Worm (Caenorhabditis elegans) whole organism, late embryonic: Measurements from ENCODE around the gene srsx-16.
A peak's percentile ranks its signal among the peaks of the same experiment; 100 is the strongest.

Source experiments
- C38D4.7 ChIP-seq: fragments of 200-800 bp; sonication (Bioruptor generic); optimal IDR thresholded peaks from 2 replicates; lab custom pipeline; 2018; ENCODE audit warnings: mild to moderate bottlenecking, missing genetic modification characterization, moderate library complexity, missing compliant biosample characterization
- K02D7.2 ChIP-seq: sonication (generic microtip); optimal IDR thresholded peaks from 2 replicates; lab custom pipeline; 2017; ENCODE audit warnings: mild to moderate bottlenecking, missing genetic modification characterization, missing compliant biosample characterization
- K09A11.1 ChIP-seq: sonication (generic microtip); optimal IDR thresholded peaks from 2 replicates; lab custom pipeline; 2017; ENCODE audit warnings: antibody characterized with exemption, mild to moderate bottlenecking, missing genetic modification characterization, missing compliant biosample characterization; ENCODE audit not compliant: insufficient read depth
- Y22D7AL.16 ChIP-seq: sonication (generic microtip); optimal IDR thresholded peaks from 2 replicates; lab custom pipeline; 2016; ENCODE audit warnings: missing genetic modification characterization, missing compliant biosample characterization
- ceh-18 ChIP-seq: sonication (generic microtip); optimal IDR thresholded peaks from 2 replicates; lab custom pipeline; 2016; ENCODE audit warnings: missing genetic modification characterization, missing compliant biosample characterization
- ceh-19 ChIP-seq: fragments of 200-800 bp; sonication (Bioruptor generic); optimal IDR thresholded peaks from 2 replicates; lab custom pipeline; 2018; ENCODE audit warnings: mild to moderate bottlenecking, missing genetic modification characterization, missing compliant biosample characterization
- ceh-24 ChIP-seq: sonication (generic microtip); optimal IDR thresholded peaks from 2 replicates; lab custom pipeline; 2016; ENCODE audit warnings: mild to moderate bottlenecking, missing genetic modification characterization, missing compliant biosample characterization
- ceh-30 ChIP-seq: fragments of 150-350 bp; optimal IDR thresholded peaks from 2 replicates; lab custom pipeline; 2014; ENCODE audit warnings: missing biosample characterization, missing genetic modification characterization
- ceh-31 ChIP-seq: sonication (generic microtip); optimal IDR thresholded peaks from 2 replicates; lab custom pipeline; 2016; ENCODE audit warnings: missing genetic modification characterization, missing compliant biosample characterization
- ceh-34 ChIP-seq: sonication (generic microtip); optimal IDR thresholded peaks from 2 replicates; lab custom pipeline; 2016; ENCODE audit warnings: mild to moderate bottlenecking, missing genetic modification characterization, missing compliant biosample characterization
- ceh-48 ChIP-seq: sonication (generic microtip); optimal IDR thresholded peaks from 2 replicates; lab custom pipeline; 2016; ENCODE audit warnings: missing genetic modification characterization, inconsistent platforms, missing compliant biosample characterization
- ceh-6 ChIP-seq: fragments of 200-800 bp; sonication (Bioruptor generic); optimal IDR thresholded peaks from 2 replicates; lab custom pipeline; 2018; ENCODE audit warnings: mild to moderate bottlenecking, missing genetic modification characterization, missing compliant biosample characterization
- ceh-9 ChIP-seq: sonication (generic microtip); optimal IDR thresholded peaks from 2 replicates; lab custom pipeline; 2016; ENCODE audit warnings: mild to moderate bottlenecking, missing genetic modification characterization, inconsistent platforms, missing compliant biosample characterization
- che-1 ChIP-seq: sonication (generic microtip); optimal IDR thresholded peaks from 2 replicates; lab custom pipeline; 2016; ENCODE audit warnings: mild to moderate bottlenecking, missing genetic modification characterization, missing compliant biosample characterization
- dmd-4 ChIP-seq: sonication (generic microtip); optimal IDR thresholded peaks from 2 replicates; lab custom pipeline; 2016; ENCODE audit warnings: borderline replicate concordance, missing genetic modification characterization, missing compliant biosample characterization
- dve-1 ChIP-seq: sonication (generic microtip); optimal IDR thresholded peaks from 2 replicates; lab custom pipeline; 2017; ENCODE audit warnings: antibody characterized with exemption, mild to moderate bottlenecking, missing genetic modification characterization, missing compliant biosample characterization
- ets-4 ChIP-seq: sonication (generic microtip); optimal IDR thresholded peaks from 2 replicates; lab custom pipeline; 2016; ENCODE audit warnings: missing genetic modification characterization, missing compliant biosample characterization
- gmeb-2 ChIP-seq: sonication (generic microtip); optimal IDR thresholded peaks from 2 replicates; lab custom pipeline; 2016; ENCODE audit warnings: missing genetic modification characterization, inconsistent platforms, missing compliant biosample characterization
- hlh-13 ChIP-seq: fragments of 200-800 bp; sonication (Bioruptor generic); optimal IDR thresholded peaks from 2 replicates; lab custom pipeline; 2018; ENCODE audit warnings: mild to moderate bottlenecking, missing genetic modification characterization, missing compliant biosample characterization
- hlh-30 ChIP-seq: sonication (generic microtip); optimal IDR thresholded peaks from 2 replicates; lab custom pipeline; 2017; ENCODE audit warnings: antibody characterized with exemption, missing genetic modification characterization, missing compliant biosample characterization; ENCODE audit not compliant: insufficient read depth
- madf-2 ChIP-seq: sonication (generic microtip); optimal IDR thresholded peaks from 2 replicates; lab custom pipeline; 2017; ENCODE audit warnings: missing genetic modification characterization, missing compliant biosample characterization
- nfya-1 ChIP-seq: sonication (generic microtip); optimal IDR thresholded peaks from 2 replicates; lab custom pipeline; 2017; ENCODE audit warnings: missing genetic modification characterization, mild to moderate bottlenecking, missing compliant biosample characterization, antibody characterized with exemption, moderate library complexity
- odd-2 ChIP-seq: sonication (generic microtip); optimal IDR thresholded peaks from 2 replicates; lab custom pipeline; 2017; ENCODE audit warnings: antibody characterized with exemption, mild to moderate bottlenecking, missing genetic modification characterization, missing compliant biosample characterization
- pag-3 ChIP-seq: sonication (generic microtip); optimal IDR thresholded peaks from 2 replicates; lab custom pipeline; 2016; ENCODE audit warnings: missing compliant biosample characterization, missing genetic modification characterization, borderline replicate concordance
- pha-2 ChIP-seq: sonication (generic microtip); optimal IDR thresholded peaks from 2 replicates; lab custom pipeline; 2017; ENCODE audit warnings: mild to moderate bottlenecking, missing genetic modification characterization, missing compliant biosample characterization
- pha-4 ChIP-seq: fragments of 150-350 bp; optimal IDR thresholded peaks from 2 replicates; lab custom pipeline; 2018; ENCODE audit warnings: missing biosample characterization, missing genetic modification reagents, missing genetic modification characterization
- pqm-1 ChIP-seq: sonication (generic microtip); optimal IDR thresholded peaks from 2 replicates; lab custom pipeline; 2016; ENCODE audit warnings: missing genetic modification characterization, missing compliant biosample characterization
- rnt-1 ChIP-seq: sonication (generic microtip); optimal IDR thresholded peaks from 2 replicates; lab custom pipeline; 2016; ENCODE audit warnings: missing genetic modification characterization, missing compliant biosample characterization
- sdc-2 ChIP-seq: sonication (generic microtip); optimal IDR thresholded peaks from 2 replicates; lab custom pipeline; 2016; ENCODE audit warnings: missing genotype, missing genetic modification characterization, missing compliant biosample characterization
- sox-2 ChIP-seq: fragments of 200-800 bp; sonication (Bioruptor generic); IDR thresholded peaks from 2 replicates; pipeline ENCODE4 v1.3.6; 2022; ENCODE audit warnings: missing genetic modification reagents, missing genetic modification characterization, missing compliant biosample characterization
- syd-9 ChIP-seq: sonication (generic microtip); optimal IDR thresholded peaks from 2 replicates; lab custom pipeline; 2016; ENCODE audit warnings: mild to moderate bottlenecking, missing genetic modification characterization, moderate library complexity, missing compliant biosample characterization
- tbx-7 ChIP-seq: sonication (generic microtip); optimal IDR thresholded peaks from 2 replicates; lab custom pipeline; 2016; ENCODE audit warnings: missing genotype, missing genetic modification characterization, missing compliant biosample characterization
- ttx-3 ChIP-seq: sonication (generic microtip); optimal IDR thresholded peaks from 2 replicates; lab custom pipeline; 2016; ENCODE audit warnings: missing genetic modification reagents, missing genetic modification characterization, missing compliant biosample characterization
- unc-55 ChIP-seq: sonication (generic microtip); optimal IDR thresholded peaks from 2 replicates; lab custom pipeline; 2017; ENCODE audit warnings: missing biosample characterization, missing genetic modification reagents, missing genetic modification characterization
- unc-86 ChIP-seq: sonication (generic microtip); optimal IDR thresholded peaks from 2 replicates; lab custom pipeline; 2016; ENCODE audit warnings: missing genetic modification characterization, missing compliant biosample characterization
- zip-5 ChIP-seq: sonication (generic microtip); optimal IDR thresholded peaks from 2 replicates; lab custom pipeline; 2016; ENCODE audit warnings: missing genetic modification characterization, missing compliant biosample characterization

srsx-16 gene

ce11 chrIV:5598515-5599132 is 20.9 kb downstream of the srsx-16 start:
- TF ChIP-seq gmeb-2 (tag; lab: Kevin White, UChicago): no peak
- no peak for TF ChIP-seq ceh-9 (tag; lab: Kevin White, UChicago)
- TF ChIP-seq ttx-3 (tag; lab: Kevin White, UChicago): no peak
- TF ChIP-seq, all 69 proteins: peak for 0

ce11 chrIV:5595567-5595966 is 24.0 kb downstream of the srsx-16 start:
- TF ChIP-seq pqm-1 (tag; lab: Kevin White, UChicago) (no peak), hlh-30 (tag; lab: Kevin White, UChicago) (no peak), tbx-7 (no peak), pha-2 (tag; lab: Kevin White, UChicago) (no peak), ceh-24 (tag; lab: Kevin White, UChicago) (no peak), ets-4 (no peak), ceh-19 (GFP tag; lab: Kevin White, UChicago) (no peak), ceh-30 (tag; lab: Kevin White, UChicago) (no peak), ceh-48 (tag; lab: Kevin White, UChicago) (no peak), sdc-2 (tag; lab: Kevin White, UChicago) (no peak), dmd-4 (tag; lab: Kevin White, UChicago) (no peak), syd-9 (tag; lab: Kevin White, UChicago) (no peak), odd-2 (tag; lab: Kevin White, UChicago) (no peak), che-1 (tag; lab: Kevin White, UChicago) (no peak), zip-5 (tag; lab: Kevin White, UChicago) (no peak), ceh-34 (tag; lab: Kevin White, UChicago) (no peak), sox-2 (no peak), hlh-13 (GFP tag; lab: Kevin White, UChicago) (no peak), dve-1 (tag; lab: Kevin White, UChicago) (no peak)

- TF ChIP-seq unc-55 (GFP tag; lab: Kevin White, UChicago): peak; percentile 97
- TF ChIP-seq ceh-19 (GFP tag; lab: Kevin White, UChicago): no peak
- no peak for TF ChIP-seq K02D7.2 (tag; lab: Kevin White, UChicago)
- TF ChIP-seq rnt-1: peak; percentile 73
- peak; percentile 15 for TF ChIP-seq ceh-34 (tag; lab: Kevin White, UChicago)
- peak; percentile 89 for TF ChIP-seq ceh-18 (tag; lab: Kevin White, UChicago)
- TF ChIP-seq, all 69 proteins: peak for 4
Measured at ce11 chrIV:5593804-5594214, 25.7 kb downstream of the srsx-16 start.

ce11 chrIV:5592956-5593355 is 26.6 kb downstream of the srsx-16 start:
- TF ChIP-seq pha-2 (tag; lab: Kevin White, UChicago): no peak
- no peak for TF ChIP-seq madf-2 (tag; lab: Kevin White, UChicago)
- no peak for TF ChIP-seq ceh-24 (tag; lab: Kevin White, UChicago)
- no peak for TF ChIP-seq C38D4.7 (GFP tag; lab: Kevin White, UChicago)
- TF ChIP-seq Y22D7AL.16 (tag; lab: Kevin White, UChicago): no peak
- TF ChIP-seq ceh-31 (tag; lab: Kevin White, UChicago): no peak
- TF ChIP-seq ceh-9 (tag; lab: Kevin White, UChicago): no peak
- TF ChIP-seq ceh-18 (tag; lab: Kevin White, UChicago): no peak
- TF ChIP-seq K09A11.1 (tag; lab: Kevin White, UChicago): no peak
- TF ChIP-seq ceh-6 (GFP tag; lab: Kevin White, UChicago): no peak
- no peak for TF ChIP-seq ceh-30 (tag; lab: Kevin White, UChicago)
- no peak for TF ChIP-seq che-1 (tag; lab: Kevin White, UChicago)
- no peak for TF ChIP-seq pha-4 (tag; lab: Kevin White, UChicago)
- TF ChIP-seq nfya-1 (tag; lab: Kevin White, UChicago): no peak
- no peak for TF ChIP-seq pag-3 (tag; lab: Kevin White, UChicago)
- no peak for TF ChIP-seq unc-86
- TF ChIP-seq, all 69 proteins: peak for 0
